Worm (Caenorhabditis elegans) whole organism, young adult: ENCODE measurements around the gene ceh-37.
A peak's percentile ranks its signal among the peaks of the same experiment; 100 is the strongest.

ENCODE experiments used
- B0019.2 ChIP-seq: fragments of 200-800 bp; sonication (Bioruptor generic); conservative IDR thresholded peaks from 2 replicates; pipeline ENCODE4 v1.3.6; 2022; ENCODE audit warnings: missing genetic modification reagents, missing genetic modification characterization, missing compliant biosample characterization
- B0035.1 ChIP-seq: sonication (generic microtip); optimal IDR thresholded peaks from 2 replicates; lab custom pipeline; 2016; ENCODE audit warnings: missing genetic modification characterization, mild to moderate bottlenecking, missing compliant biosample characterization, missing genotype, missing genetic modification reagents
- D2030.7 ChIP-seq: fragments of 200-800 bp; sonication (Bioruptor generic); IDR thresholded peaks from 2 replicates; pipeline ENCODE4 v1.3.6; 2022; ENCODE audit warnings: missing genetic modification reagents, missing genetic modification characterization, missing compliant biosample characterization
- F22D6.2 ChIP-seq: sonication (generic microtip); optimal IDR thresholded peaks from 2 replicates; lab custom pipeline; 2016; ENCODE audit warnings: mild to moderate bottlenecking, missing genetic modification characterization, missing compliant biosample characterization
- F23B12.7 ChIP-seq: sonication (generic microtip); optimal IDR thresholded peaks from 2 replicates; lab custom pipeline; 2017; ENCODE audit warnings: missing genetic modification characterization, mild to moderate bottlenecking, missing compliant biosample characterization, antibody characterized with exemption, moderate library complexity; ENCODE audit not compliant: insufficient read depth
- F33H1.4 ChIP-seq: fragments of 200-800 bp; sonication (Bioruptor generic); IDR thresholded peaks from 2 replicates; pipeline ENCODE4 v1.3.6; 2022; ENCODE audit warnings: missing genetic modification reagents, missing genetic modification characterization, missing compliant biosample characterization
- F37B4.10 ChIP-seq: fragments of 200-800 bp; sonication (Bioruptor generic); IDR thresholded peaks from 2 replicates; pipeline ENCODE4 v1.3.6; 2022; ENCODE audit warnings: missing genetic modification characterization, missing compliant biosample characterization
- F57A8.1 ChIP-seq: fragments of 200-800 bp; sonication (Bioruptor generic); optimal IDR thresholded peaks from 2 replicates; lab custom pipeline; 2018; ENCODE audit warnings: mild to moderate bottlenecking, missing genetic modification characterization, moderate library complexity, missing compliant biosample characterization
- T26A5.8 ChIP-seq: sonication (generic microtip); optimal IDR thresholded peaks from 2 replicates; lab custom pipeline; 2016; ENCODE audit warnings: missing genetic modification characterization, missing compliant biosample characterization
- Y53G8AR.9 ChIP-seq: fragments of 200-800 bp; sonication (Bioruptor generic); conservative IDR thresholded peaks from 2 replicates; pipeline ENCODE4 v1.3.6; 2022; ENCODE audit warnings: missing genetic modification reagents, missing genetic modification characterization, missing compliant biosample characterization
- Y56A3A.18 ChIP-seq: fragments of 200-800 bp; sonication (Bioruptor generic); IDR thresholded peaks from 2 replicates; pipeline ENCODE4 v1.3.6; 2022; ENCODE audit warnings: missing genetic modification reagents, missing genetic modification characterization, missing compliant biosample characterization
- Y79H2A.3 ChIP-seq: fragments of 200-800 bp; sonication (Bioruptor generic); conservative IDR thresholded peaks from 2 replicates; pipeline ENCODE4 v1.3.6; 2022; ENCODE audit warnings: missing genetic modification reagents, missing genetic modification characterization, missing compliant biosample characterization
- Y95B8A.8 ChIP-seq: fragments of 200-800 bp; sonication (Bioruptor generic); IDR thresholded peaks from 2 replicates; pipeline ENCODE4 v1.3.6; 2022; ENCODE audit warnings: missing genetic modification reagents, missing genetic modification characterization, missing compliant biosample characterization
- ZK185.1 ChIP-seq: sonication (generic microtip); optimal IDR thresholded peaks from 2 replicates; lab custom pipeline; 2016; ENCODE audit warnings: mild to moderate bottlenecking, missing genetic modification characterization, missing compliant biosample characterization; ENCODE audit not compliant: poor library complexity, severe bottlenecking
- aptf-3 ChIP-seq: fragments of 200-800 bp; sonication (Bioruptor generic); IDR thresholded peaks from 2 replicates; pipeline ENCODE4 v1.3.6; 2022; ENCODE audit warnings: missing genetic modification characterization, missing compliant biosample characterization
- attf-5 ChIP-seq: fragments of 200-800 bp; sonication (Bioruptor generic); optimal IDR thresholded peaks from 2 replicates; lab custom pipeline; 2018; ENCODE audit warnings: mild to moderate bottlenecking, missing genetic modification characterization, missing compliant biosample characterization
- attf-6 ChIP-seq: fragments of 200-800 bp; sonication (Bioruptor generic); IDR thresholded peaks from 2 replicates; pipeline ENCODE4 v1.3.6; 2022; ENCODE audit warnings: missing genetic modification reagents, missing genetic modification characterization, missing compliant biosample characterization
- bed-2 ChIP-seq: fragments of 200-800 bp; sonication (Bioruptor generic); IDR thresholded peaks from 2 replicates; pipeline ENCODE4 v1.3.6; 2022; ENCODE audit warnings: missing genetic modification reagents, missing genetic modification characterization, missing compliant biosample characterization
- ccch-3 ChIP-seq: fragments of 200-800 bp; sonication (Bioruptor generic); optimal IDR thresholded peaks from 2 replicates; lab custom pipeline; 2018; ENCODE audit warnings: mild to moderate bottlenecking, missing genetic modification characterization, missing compliant biosample characterization
- cebp-2 ChIP-seq: fragments of 200-800 bp; sonication (Bioruptor generic); IDR thresholded peaks from 2 replicates; pipeline ENCODE4 v1.3.6; 2022; ENCODE audit warnings: missing genetic modification characterization, missing compliant biosample characterization
- ceh-91 ChIP-seq: fragments of 200-800 bp; sonication (Bioruptor generic); IDR thresholded peaks from 2 replicates; pipeline ENCODE4 v1.3.6; 2022; ENCODE audit warnings: missing genetic modification reagents, missing genetic modification characterization, missing compliant biosample characterization
- dox-1 ChIP-seq: fragments of 200-800 bp; sonication (Bioruptor generic); IDR thresholded peaks from 2 replicates; pipeline ENCODE4 v1.3.6; 2022; ENCODE audit warnings: missing genetic modification reagents, missing genetic modification characterization, missing compliant biosample characterization
- dpl-1 ChIP-seq: fragments of 150-350 bp; optimal IDR thresholded peaks from 2 replicates; lab custom pipeline; 2014; ENCODE audit warnings: missing biosample characterization, missing genetic modification reagents, missing genetic modification characterization
- efl-1 ChIP-seq: fragments of 150-350 bp; optimal IDR thresholded peaks from 2 replicates; lab custom pipeline; 2014; ENCODE audit warnings: missing biosample characterization, missing genetic modification reagents, missing genetic modification characterization
- egrh-3 ChIP-seq: fragments of 200-800 bp; sonication (Bioruptor generic); IDR thresholded peaks from 2 replicates; pipeline ENCODE4 v1.3.6; 2022; ENCODE audit warnings: missing genetic modification reagents, missing genetic modification characterization, missing compliant biosample characterization
- ekl-4 ChIP-seq: fragments of 200-800 bp; sonication (Bioruptor generic); IDR thresholded peaks from 2 replicates; pipeline ENCODE4 v1.3.6; 2022; ENCODE audit warnings: missing genetic modification reagents, missing genetic modification characterization, missing compliant biosample characterization
- ets-4 ChIP-seq: fragments of 200-800 bp; sonication (Bioruptor generic); optimal IDR thresholded peaks from 2 replicates; lab custom pipeline; 2018; ENCODE audit warnings: mild to moderate bottlenecking, missing genetic modification characterization, missing compliant biosample characterization
- hlh-12 ChIP-seq: sonication (generic microtip); optimal IDR thresholded peaks from 2 replicates; lab custom pipeline; 2016; ENCODE audit warnings: missing genetic modification characterization, missing compliant biosample characterization
- hrde-1 ChIP-seq: sonication (generic microtip); optimal IDR thresholded peaks from 2 replicates; lab custom pipeline; 2016; ENCODE audit warnings: missing genetic modification characterization, mild to moderate bottlenecking, missing compliant biosample characterization, moderate library complexity, missing genotype, missing genetic modification reagents, borderline replicate concordance
- hsf-1 ChIP-seq: fragments of 200-800 bp; sonication (Bioruptor generic); IDR thresholded peaks from 2 replicates; pipeline ENCODE4 v1.3.6; 2022; ENCODE audit warnings: missing genetic modification reagents, missing genetic modification characterization, missing compliant biosample characterization
- let-526 ChIP-seq: fragments of 200-800 bp; sonication (Bioruptor generic); IDR thresholded peaks from 2 replicates; pipeline ENCODE4 v1.3.6; 2022; ENCODE audit warnings: missing genetic modification reagents, missing genetic modification characterization, missing compliant biosample characterization
- lin-40 ChIP-seq: sonication (generic microtip); optimal IDR thresholded peaks from 2 replicates; lab custom pipeline; 2016; ENCODE audit warnings: missing genetic modification characterization, mild to moderate bottlenecking, missing compliant biosample characterization, missing genotype, missing genetic modification reagents
- lir-1 ChIP-seq: fragments of 200-800 bp; sonication (Bioruptor generic); conservative IDR thresholded peaks from 2 replicates; pipeline ENCODE4 v1.3.6; 2022; ENCODE audit warnings: missing genetic modification reagents, missing genetic modification characterization, missing compliant biosample characterization
- lsl-1 ChIP-seq: fragments of 200-800 bp; sonication (Bioruptor generic); optimal IDR thresholded peaks from 2 replicates; lab custom pipeline; 2018; ENCODE audit warnings: mild to moderate bottlenecking, missing genetic modification characterization, moderate library complexity, missing compliant biosample characterization
- mcd-1 ChIP-seq: fragments of 200-800 bp; sonication (Bioruptor generic); IDR thresholded peaks from 2 replicates; pipeline ENCODE4 v1.3.6; 2022; ENCODE audit warnings: missing genetic modification reagents, missing genetic modification characterization, missing compliant biosample characterization
- nhr-120 ChIP-seq: fragments of 200-800 bp; sonication (Bioruptor generic); IDR thresholded peaks from 2 replicates; pipeline ENCODE4 v1.3.6; 2022; ENCODE audit warnings: missing genetic modification characterization, missing compliant biosample characterization
- nhr-179 ChIP-seq: sonication (generic microtip); optimal IDR thresholded peaks from 2 replicates; lab custom pipeline; 2016; ENCODE audit warnings: mild to moderate bottlenecking, missing genetic modification characterization, missing compliant biosample characterization
- nhr-27 ChIP-seq: fragments of 200-800 bp; sonication (Bioruptor generic); optimal IDR thresholded peaks from 2 replicates; lab custom pipeline; 2018; ENCODE audit warnings: mild to moderate bottlenecking, missing genetic modification characterization, moderate library complexity, missing compliant biosample characterization
- nhr-80 ChIP-seq: sonication (generic microtip); optimal IDR thresholded peaks from 2 replicates; lab custom pipeline; 2016; ENCODE audit warnings: missing genetic modification characterization, missing compliant biosample characterization
- rpc-1 ChIP-seq, 2 experiments: fragments of 150-350 bp in 1 of 2; sonication (generic microtip) in 1 of 2; optimal IDR thresholded peaks; 2 replicates each; lab custom pipeline; 2014 to 2018; ENCODE audit warnings: missing biosample characterization in 1 of 2, missing genetic modification characterization in 1 of 2, missing genetic modification reagents in 1 of 2, missing genotype in 1 of 2
- sea-2 ChIP-seq: fragments of 200-800 bp; sonication (Bioruptor generic); IDR thresholded peaks from 2 replicates; pipeline ENCODE4 v1.3.6; 2022; ENCODE audit warnings: missing genetic modification characterization, missing compliant biosample characterization
- snpc-3.4 ChIP-seq: sonication (generic microtip); optimal IDR thresholded peaks from 2 replicates; lab custom pipeline; 2017; ENCODE audit warnings: missing genetic modification characterization, mild to moderate bottlenecking, missing compliant biosample characterization, antibody characterized with exemption, moderate library complexity, missing genotype, missing genetic modification reagents
- somi-1 ChIP-seq: fragments of 200-800 bp; sonication (Bioruptor generic); optimal IDR thresholded peaks from 2 replicates; lab custom pipeline; 2018; ENCODE audit warnings: mild to moderate bottlenecking, missing genetic modification characterization, missing compliant biosample characterization
- tbx-9 ChIP-seq: sonication (generic microtip); optimal IDR thresholded peaks from 2 replicates; lab custom pipeline; 2016; ENCODE audit warnings: borderline replicate concordance, missing genetic modification characterization, inconsistent platforms, missing compliant biosample characterization
- xnd-1 ChIP-seq: sonication (generic microtip); optimal IDR thresholded peaks from 2 replicates; lab custom pipeline; 2016; ENCODE audit warnings: missing genotype, missing genetic modification reagents, missing genetic modification characterization, missing compliant biosample characterization
- zfh-2 ChIP-seq: fragments of 200-800 bp; sonication (Bioruptor generic); conservative IDR thresholded peaks from 2 replicates; pipeline ENCODE4 v1.3.6; 2022; ENCODE audit warnings: missing genetic modification reagents, missing genetic modification characterization, missing compliant biosample characterization
- ztf-25 ChIP-seq: fragments of 200-800 bp; sonication (Bioruptor generic); IDR thresholded peaks from 2 replicates; pipeline ENCODE4 v1.3.6; 2022; ENCODE audit warnings: missing genetic modification reagents, missing genetic modification characterization, missing compliant biosample characterization
- ztf-28 ChIP-seq: fragments of 200-800 bp; sonication (Bioruptor generic); IDR thresholded peaks from 2 replicates; pipeline ENCODE4 v1.3.6; 2022; ENCODE audit warnings: missing genetic modification reagents, missing genetic modification characterization, missing compliant biosample characterization
- ztf-3 ChIP-seq: fragments of 200-800 bp; sonication (Bioruptor generic); optimal IDR thresholded peaks from 2 replicates; lab custom pipeline; 2018; ENCODE audit warnings: mild to moderate bottlenecking, missing genetic modification characterization, missing compliant biosample characterization

The ceh-37 gene

DNA sequence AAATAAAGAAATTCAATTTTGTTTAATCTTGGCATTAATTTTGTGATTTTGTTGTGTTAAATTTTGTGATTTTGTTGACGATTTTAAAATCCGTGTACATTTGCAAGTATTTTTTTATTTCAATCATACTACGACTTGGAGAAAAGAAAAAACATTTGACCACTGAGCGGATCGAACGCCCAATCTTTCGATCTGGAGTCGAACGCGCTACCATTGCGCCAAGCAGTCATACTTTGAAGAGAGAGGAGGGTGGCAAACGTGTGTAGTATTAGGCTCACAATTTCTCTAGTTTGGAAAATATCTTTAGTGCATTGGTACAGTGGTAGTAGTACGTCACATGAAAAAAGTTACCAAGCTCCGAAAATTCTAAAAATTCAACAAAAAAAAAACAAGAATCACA is 21.0 kb upstream of the ceh-37 start (continued):
- TF ChIP-seq F57A8.1 (GFP tag; lab: Kevin White, UChicago) (no peak), F33H1.4 (GFP tag; lab: Robert Waterston, UW) (no peak), ets-4 (GFP tag; lab: Kevin White, UChicago) (no peak), aptf-3 (GFP tag; lab: Robert Waterston, UW) (0 out of 2 replicates have a peak, but pooled peaks have one; percentile 38), zfh-2 (GFP tag; lab: Robert Waterston, UW) (no peak), Y95B8A.8 (GFP tag; lab: Robert Waterston, UW) (no peak), egrh-3 (no peak), ekl-4 (GFP tag; lab: Robert Waterston, UW) (no peak), ztf-25 (GFP tag; lab: Robert Waterston, UW) (peak; percentile 81), ceh-91 (GFP tag; lab: Robert Waterston, UW) (no peak), nhr-179 (tag; lab: Kevin White, UChicago) (peak; percentile 58), dox-1 (GFP tag; lab: Robert Waterston, UW) (no peak), mcd-1 (no peak), hsf-1 (no peak), F22D6.2 (tag; lab: Kevin White, UChicago) (no peak), xnd-1 (tag; lab: Kevin White, UChicago) (no peak), ZK185.1 (peak; percentile 68), bed-2 (GFP tag; lab: Robert Waterston, UW) (no peak), Y53G8AR.9 (GFP tag; lab: Robert Waterston, UW) (no peak), hrde-1 (tag; lab: Kevin White, UChicago) (peak; percentile 40), ccch-3 (no peak), nhr-27 (tag; lab: Kevin White, UChicago) (no peak), cebp-2 (0 out of 2 replicates have a peak, but pooled peaks have one; percentile 16), nhr-120 (GFP tag; lab: Robert Waterston, UW) (no peak), attf-5 (GFP tag; lab: Kevin White, UChicago) (no peak), B0019.2 (GFP tag; lab: Robert Waterston, UW) (no peak), B0035.1 (peak; percentile 14), let-526 (GFP tag; lab: Robert Waterston, UW) (no peak), attf-6 (GFP tag; lab: Robert Waterston, UW) (0 out of 2 replicates have a peak, but pooled peaks have one; percentile 10), somi-1 (GFP tag; lab: Kevin White, UChicago) (no peak), F37B4.10 (GFP tag; lab: Robert Waterston, UW) (no peak), lsl-1 (GFP tag; lab: Kevin White, UChicago) (no peak), F23B12.7 (tag; lab: Kevin White, UChicago) (peak; percentile 28), ztf-28 (no peak), efl-1 (no peak), hlh-12 (tag; lab: Kevin White, UChicago) (no peak), ztf-3 (no peak), snpc-3.4 (tag; lab: Kevin White, UChicago) (peak; percentile 77), dpl-1 (no peak), tbx-9 (tag; lab: Kevin White, UChicago) (no peak), rpc-1 (optimal IDR thresholded peaks at IDR 0.05; lab: Kevin White, UChicago) (peak; percentile 91), rpc-1 (tag; optimal IDR thresholded peaks at IDR 0.05; lab: Kevin White, UChicago) (peak; percentile 96), Y79H2A.3 (no peak), nhr-80 (no peak), Y56A3A.18 (GFP tag; lab: Robert Waterston, UW) (peak; percentile 15; the same call in 1 of the 2 replicates), sea-2 (GFP tag; lab: Robert Waterston, UW) (0 out of 2 replicates have a peak, but pooled peaks have one; percentile 21), lir-1 (GFP tag; lab: Robert Waterston, UW) (peak; percentile 84; the same call in 1 of the 2 replicates), lin-40 (tag; lab: Kevin White, UChicago) (no peak), T26A5.8 (no peak), D2030.7 (GFP tag; lab: Robert Waterston, UW) (peak; percentile 47; the same call in 1 of the 2 replicates)
